Fruit fly (Drosophila melanogaster) whole organism, embryonic: Measurements from ENCODE around the gene CG43800.
A peak's percentile ranks its signal among the peaks of the same experiment; 100 is the strongest.

Experiments
- Blimp-1 ChIP-seq: fragments of 200-800 bp; sonication (Bioruptor generic); optimal IDR thresholded peaks from 3 replicates; lab custom pipeline; 2018; ENCODE audit warnings: missing biosample characterization, missing genetic modification characterization, mild to moderate bottlenecking, moderate library complexity, missing genetic modification reagents
- BtbVII ChIP-seq: fragments of 200-800 bp; sonication (Bioruptor generic); optimal IDR thresholded peaks from 3 replicates; lab custom pipeline; 2017; ENCODE audit warnings: missing biosample characterization, mild to moderate bottlenecking, missing genetic modification characterization
- CG10654 ChIP-seq: fragments of 200-800 bp; sonication (Bioruptor generic); optimal IDR thresholded peaks from 2 replicates; lab custom pipeline; 2016; ENCODE audit warnings: missing biosample characterization, missing genetic modification characterization
- CG10979 ChIP-seq: fragments of 200-800 bp; sonication (Bioruptor generic); optimal IDR thresholded peaks from 2 replicates; lab custom pipeline; 2018; ENCODE audit warnings: missing biosample characterization, mild to moderate bottlenecking, missing genetic modification characterization, moderate library complexity
- CG13424 ChIP-seq: fragments of 200-800 bp; sonication (Bioruptor generic); optimal IDR thresholded peaks from 2 replicates; lab custom pipeline; 2019; ENCODE audit warnings: missing biosample characterization, mild to moderate bottlenecking, missing genetic modification characterization, moderate library complexity
- CG15479 ChIP-seq: fragments of 200-800 bp; sonication (Bioruptor generic); optimal IDR thresholded peaks from 3 replicates; lab custom pipeline; 2019; ENCODE audit warnings: missing biosample characterization, mild to moderate bottlenecking, missing genetic modification characterization, moderate library complexity
- CG17361 ChIP-seq: fragments of 200-800 bp; sonication (Bioruptor generic); IDR thresholded peaks from 3 replicates; pipeline ENCODE4 v1.3.6; 2022; ENCODE audit warnings: missing biosample characterization, missing genetic modification characterization
- CG1792 ChIP-seq: fragments of 200-800 bp; sonication (Bioruptor generic); optimal IDR thresholded peaks from 2 replicates; lab custom pipeline; 2016; ENCODE audit warnings: missing biosample characterization, missing genetic modification characterization
- CG32772 ChIP-seq: fragments of 200-800 bp; sonication (Bioruptor generic); IDR thresholded peaks from 2 replicates; pipeline ENCODE4 v1.3.6; 2022; ENCODE audit warnings: missing biosample characterization, missing genetic modification characterization
- CG3847 ChIP-seq: fragments of 200-800 bp; sonication (Bioruptor generic); IDR thresholded peaks from 2 replicates; pipeline ENCODE4 v1.3.6; 2022; ENCODE audit warnings: missing biosample characterization, missing genetic modification characterization
- CG6689 ChIP-seq: fragments of 200-800 bp; sonication (Bioruptor generic); IDR thresholded peaks from 2 replicates; pipeline ENCODE4 v1.3.6; 2022; ENCODE audit warnings: missing biosample characterization, missing genetic modification characterization
- CG7745 ChIP-seq: fragments of 200-800 bp; sonication (Bioruptor generic); optimal IDR thresholded peaks from 2 replicates; lab custom pipeline; 2018; ENCODE audit warnings: missing biosample characterization, mild to moderate bottlenecking, missing genetic modification characterization, moderate library complexity
- CG7839 ChIP-seq: fragments of 200-800 bp; sonication (Bioruptor generic); optimal IDR thresholded peaks from 3 replicates; lab custom pipeline; 2018; ENCODE audit warnings: missing biosample characterization, mild to moderate bottlenecking, missing genetic modification characterization, moderate library complexity
- CG9797 ChIP-seq: fragments of 200-800 bp; sonication (Bioruptor generic); optimal IDR thresholded peaks from 3 replicates; lab custom pipeline; 2018; ENCODE audit warnings: missing biosample characterization, mild to moderate bottlenecking, missing genetic modification characterization
- CTCF ChIP-seq: fragments of 200-800 bp; sonication (Bioruptor generic); optimal IDR thresholded peaks from 2 replicates; lab custom pipeline; 2017; ENCODE audit warnings: missing biosample characterization, mild to moderate bottlenecking, missing genetic modification characterization, moderate library complexity
- Dfd ChIP-seq, 2 experiments: fragments of >200 bp; optimal IDR thresholded peaks; 2 replicates each; lab custom pipeline; 2017; ENCODE audit warnings: missing biosample characterization in 2 of 2, missing genetic modification characterization in 2 of 2
- Dip2 ChIP-seq: fragments of 200-800 bp; sonication (Bioruptor generic); IDR thresholded peaks from 2 replicates; pipeline ENCODE4 v1.3.6; 2022; ENCODE audit warnings: missing biosample characterization, missing genetic modification characterization
- Eip74EF ChIP-seq, 2 experiments: fragments of 200-800 bp in 1 of 2; fragments of >200 bp in 1 of 2; sonication (Bioruptor generic) in 1 of 2; optimal IDR thresholded peaks; 2 replicates each; lab custom pipeline; 2017 to 2019; ENCODE audit warnings: missing biosample characterization in 2 of 2, missing genetic modification characterization in 2 of 2, mild to moderate bottlenecking in 1 of 2, moderate library complexity in 1 of 2
- Gug ChIP-seq: fragments of 200-800 bp; sonication (Bioruptor generic); IDR thresholded peaks from 4 replicates; pipeline ENCODE4 v1.3.6; 2022; ENCODE audit warnings: missing biosample characterization, missing genetic modification characterization
- HHEX ChIP-seq: fragments of 200-800 bp; sonication (Bioruptor generic); optimal IDR thresholded peaks from 3 replicates; lab custom pipeline; 2017; ENCODE audit warnings: missing biosample characterization, mild to moderate bottlenecking, missing genetic modification characterization, missing genetic modification reagents
- HLH3B ChIP-seq: fragments of 200-800 bp; sonication (Bioruptor generic); IDR thresholded peaks from 2 replicates; pipeline ENCODE4 v1.3.6; 2022; ENCODE audit warnings: missing biosample characterization, missing genetic modification characterization
- HLHmδ ChIP-seq: fragments of 200-800 bp; sonication (Bioruptor generic); optimal IDR thresholded peaks from 2 replicates; lab custom pipeline; 2018; ENCODE audit warnings: missing biosample characterization, mild to moderate bottlenecking, missing genetic modification characterization, moderate library complexity
- Hr78 ChIP-seq, 2 experiments: fragments of 200-800 bp in 1 of 2; fragments of >200 bp in 1 of 2; sonication (Bioruptor generic) in 1 of 2; optimal IDR thresholded peaks; 2 replicates each; lab custom pipeline; 2017 to 2019; ENCODE audit warnings: missing biosample characterization in 2 of 2, missing genetic modification characterization in 2 of 2, mild to moderate bottlenecking in 1 of 2, moderate library complexity in 1 of 2
- MTF-1 ChIP-seq: fragments of 200-800 bp; sonication (Bioruptor generic); optimal IDR thresholded peaks from 2 replicates; lab custom pipeline; 2018; ENCODE audit warnings: missing biosample characterization, mild to moderate bottlenecking, missing genetic modification characterization, borderline replicate concordance
- Neu2 ChIP-seq: fragments of 200-800 bp; sonication (Bioruptor generic); optimal IDR thresholded peaks from 3 replicates; lab custom pipeline; 2016; ENCODE audit warnings: missing biosample characterization, missing genetic modification characterization, borderline replicate concordance
- Rx ChIP-seq: fragments of 200-800 bp; sonication (Bioruptor generic); IDR thresholded peaks from 2 replicates; pipeline ENCODE4 v1.3.6; 2022; ENCODE audit warnings: missing biosample characterization, missing genetic modification characterization
- Scr ChIP-seq: fragments of 200-800 bp; sonication (Bioruptor generic); IDR thresholded peaks from 2 replicates; pipeline ENCODE4 v1.3.6; 2022; ENCODE audit warnings: missing biosample characterization, missing genetic modification characterization; ENCODE audit not compliant: partially characterized antibody
- Sry-β ChIP-seq: fragments of 200-800 bp; sonication (Bioruptor generic); optimal IDR thresholded peaks from 2 replicates; lab custom pipeline; 2018; ENCODE audit warnings: missing biosample characterization, mild to moderate bottlenecking, missing genetic modification characterization, moderate library complexity
- Trl ChIP-seq, 3 experiments: fragments of >200 bp in 2 of 3; fragments of 200-800 bp in 1 of 3; sonication (Bioruptor generic) in 1 of 3; optimal IDR thresholded peaks; 2 replicates in 1 of 3; 3 replicates in 2 of 3; lab custom pipeline; 2016 to 2017; ENCODE audit warnings: missing biosample characterization in 1 of 3, missing genetic modification characterization in 1 of 3
- bbx ChIP-seq: fragments of 200-800 bp; sonication (Bioruptor generic); IDR thresholded peaks from 2 replicates; pipeline ENCODE4 v1.3.6; 2022; ENCODE audit warnings: missing biosample characterization, missing genetic modification characterization; ENCODE audit not compliant: partially characterized antibody
- cato ChIP-seq: fragments of 200-800 bp; sonication (Bioruptor generic); optimal IDR thresholded peaks from 2 replicates; lab custom pipeline; 2016; ENCODE audit warnings: missing biosample characterization, missing genetic modification characterization, borderline replicate concordance
- ci ChIP-seq: fragments of 200-800 bp; sonication (Bioruptor generic); IDR thresholded peaks from 3 replicates; pipeline ENCODE4 v1.3.6; 2022; ENCODE audit warnings: missing biosample characterization, missing genetic modification characterization
- corto ChIP-seq: fragments of 200-800 bp; sonication (Bioruptor generic); optimal IDR thresholded peaks from 2 replicates; lab custom pipeline; 2016; ENCODE audit warnings: missing biosample characterization, mild to moderate bottlenecking, missing genetic modification characterization, moderate library complexity
- crp ChIP-seq, 2 experiments: fragments of 200-800 bp; sonication (Bioruptor generic); optimal IDR thresholded peaks; 2 replicates in 1 of 2; 3 replicates in 1 of 2; lab custom pipeline; 2017; ENCODE audit warnings: missing biosample characterization in 2 of 2, missing genetic modification characterization in 2 of 2, mild to moderate bottlenecking in 1 of 2, moderate library complexity in 1 of 2
- eve ChIP-seq, 2 experiments: fragments of >200 bp; optimal IDR thresholded peaks; 2 replicates each; lab custom pipeline; 2017; ENCODE audit warnings: missing biosample characterization in 2 of 2, missing genetic modification characterization in 2 of 2
- fru ChIP-seq: fragments of >200 bp; optimal IDR thresholded peaks from 2 replicates; lab custom pipeline; 2017
- gem ChIP-seq: fragments of 200-800 bp; sonication (Bioruptor generic); optimal IDR thresholded peaks from 2 replicates; lab custom pipeline; 2019; ENCODE audit warnings: missing biosample characterization, mild to moderate bottlenecking, missing genetic modification characterization, moderate library complexity
- grn ChIP-seq: fragments of 200-800 bp; sonication (Bioruptor generic); optimal IDR thresholded peaks from 3 replicates; lab custom pipeline; 2017; ENCODE audit warnings: missing biosample characterization, missing genetic modification characterization
- insv ChIP-seq, 2 experiments: fragments of 200-800 bp; sonication (Bioruptor generic); optimal IDR thresholded peaks; 3 replicates each; lab custom pipeline; 2016 to 2018; ENCODE audit warnings: missing biosample characterization in 2 of 2, missing genetic modification characterization in 2 of 2
- inv ChIP-seq: fragments of 200-800 bp; sonication (Bioruptor generic); IDR thresholded peaks from 2 replicates; pipeline ENCODE4 v1.3.6; 2022; ENCODE audit warnings: missing biosample characterization, missing genetic modification characterization; ENCODE audit not compliant: partially characterized antibody
- klu ChIP-seq: fragments of 200-800 bp; sonication (Bioruptor generic); IDR thresholded peaks from 2 replicates; pipeline ENCODE4 v1.3.6; 2022; ENCODE audit warnings: missing biosample characterization, missing genetic modification characterization
- mam ChIP-seq: fragments of 200-800 bp; sonication (Bioruptor generic); optimal IDR thresholded peaks from 3 replicates; lab custom pipeline; 2016; ENCODE audit warnings: missing biosample characterization, missing genetic modification characterization
- nom ChIP-seq: fragments of 200-800 bp; sonication (Bioruptor generic); optimal IDR thresholded peaks from 2 replicates; lab custom pipeline; 2017; ENCODE audit warnings: missing biosample characterization, missing genetic modification characterization, mild to moderate bottlenecking, moderate library complexity, missing genetic modification reagents
- onecut ChIP-seq: fragments of 200-800 bp; sonication (Bioruptor generic); IDR thresholded peaks from 2 replicates; pipeline ENCODE4 v1.3.6; 2022; ENCODE audit warnings: missing biosample characterization, missing genetic modification characterization
- pb ChIP-seq: fragments of 200-800 bp; sonication (Bioruptor generic); optimal IDR thresholded peaks from 3 replicates; lab custom pipeline; 2016; ENCODE audit warnings: missing biosample characterization, missing genetic modification characterization
- ranshi ChIP-seq: fragments of 200-800 bp; sonication (Bioruptor generic); IDR thresholded peaks from 2 replicates; pipeline ENCODE4 v1.3.6; 2022; ENCODE audit warnings: missing biosample characterization, missing genetic modification characterization
- rib ChIP-seq: fragments of 200-800 bp; sonication (Bioruptor generic); IDR thresholded peaks from 2 replicates; pipeline ENCODE4 v1.3.6; 2022; ENCODE audit warnings: missing biosample characterization, missing genetic modification characterization
- row ChIP-seq: fragments of 200-800 bp; sonication (Bioruptor generic); IDR thresholded peaks from 3 replicates; pipeline ENCODE4 v1.3.6; 2022; ENCODE audit warnings: missing biosample characterization, missing genetic modification characterization
- sc ChIP-seq, 3 experiments: fragments of >200 bp in 2 of 3; fragments of 200-800 bp in 1 of 3; sonication (Bioruptor generic) in 1 of 3; optimal IDR thresholded peaks; 2 replicates in 2 of 3; 3 replicates in 1 of 3; lab custom pipeline; 2017; ENCODE audit warnings: mild to moderate bottlenecking in 1 of 3, missing biosample characterization in 1 of 3, missing genetic modification characterization in 1 of 3, missing genetic modification reagents in 1 of 3
- sens ChIP-seq: fragments of 200-800 bp; sonication (Bioruptor generic); peaks from one replicate; lab custom pipeline; 2016; ENCODE audit warnings: missing biosample characterization, missing genetic modification characterization
- shn ChIP-seq: fragments of 200-800 bp; sonication (Bioruptor generic); optimal IDR thresholded peaks from 3 replicates; lab custom pipeline; 2016; ENCODE audit warnings: missing biosample characterization, missing genetic modification characterization

The CG43800 gene

DNA sequence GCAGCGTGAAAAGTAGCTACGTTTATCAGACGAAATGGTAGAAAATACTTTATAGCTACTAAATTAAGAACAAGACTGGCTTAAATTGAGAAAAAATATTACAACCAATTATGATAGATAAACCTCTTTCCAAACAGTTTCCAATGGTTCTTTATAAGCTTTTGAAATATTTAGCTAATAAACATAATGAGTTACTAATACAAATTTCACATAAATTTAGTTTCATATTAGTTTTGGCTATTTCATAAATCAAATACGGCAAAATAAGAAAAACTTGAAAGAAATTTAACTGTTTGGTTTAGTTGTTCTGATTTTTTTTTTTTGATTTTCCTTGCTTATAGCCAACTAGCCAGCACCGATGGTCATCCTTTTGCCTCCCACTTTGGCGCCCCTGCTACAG, 32.4 kb downstream of the CG43800 start:
- no peak for TF ChIP-seq ci
- no peak for TF ChIP-seq HHEX
- TF ChIP-seq Hr78 (GFP tag; optimal IDR thresholded peaks at IDR 0.05; lab: Kevin White, UChicago) = no peak
- no peak for TF ChIP-seq CG13424 (tag; lab: Kevin White, UChicago)
- TF ChIP-seq CG10979 (tag; lab: Kevin White, UChicago) = peak; percentile 2
- TF ChIP-seq HLHmδ = no peak
- TF ChIP-seq Sry-β (GFP tag; lab: Kevin White, UChicago) = peak; percentile 86
- no peak for TF ChIP-seq CG32772 (GFP tag; lab: Robert Waterston, UW)
- TF ChIP-seq bbx (GFP tag; lab: Robert Waterston, UW) = no peak
- peak; percentile 10 for TF ChIP-seq Blimp-1 (GFP tag; lab: Kevin White, UChicago)
- no peak for TF ChIP-seq CG3847 (GFP tag; lab: Robert Waterston, UW)
- 0 out of 2 replicates have a peak, but pooled peaks have one; percentile 16 for TF ChIP-seq CG6689 (GFP tag; lab: Robert Waterston, UW)
- no peak for TF ChIP-seq ranshi
- no peak for TF ChIP-seq Rx
- TF ChIP-seq klu (GFP tag; lab: Robert Waterston, UW) = no peak
- no peak for TF ChIP-seq BtbVII (GFP tag; lab: Kevin White, UChicago)
- peak; percentile 32 for TF ChIP-seq gem
- peak; percentile 0 for TF ChIP-seq CG7839
- no peak for TF ChIP-seq sc (optimal IDR thresholded peaks at IDR 0.05; lab: Kevin White, UChicago)
- TF ChIP-seq sc (GFP tag; optimal IDR thresholded peaks at IDR 0.05; lab: Kevin White, UChicago) = no peak
- no peak for TF ChIP-seq inv (GFP tag; lab: Robert Waterston, UW)
- peak; percentile 9; the same call in 1 of the 3 replicates for TF ChIP-seq row (GFP tag; lab: Robert Waterston, UW)
- TF ChIP-seq sens (GFP tag; lab: Kevin White, UChicago) = peak; percentile 27
- no peak for TF ChIP-seq crp (GFP tag; optimal IDR thresholded peaks at IDR 0.05; lab: Kevin White, UChicago)
- 0 out of 3 replicates have a peak, but pooled peaks have one; percentile 30 for TF ChIP-seq CG17361 (GFP tag; lab: Robert Waterston, UW)
- TF ChIP-seq eve (GFP tag; optimal IDR thresholded peaks at IDR 0.05; lab: Kevin White, UChicago) = no peak
- no peak for TF ChIP-seq Neu2 (GFP tag; lab: Kevin White, UChicago)
- TF ChIP-seq Scr (GFP tag; lab: Robert Waterston, UW) = no peak
- TF ChIP-seq pb (GFP tag; lab: Kevin White, UChicago) = no peak
- TF ChIP-seq CG15479 = no peak
- TF ChIP-seq grn (GFP tag; lab: Kevin White, UChicago) = no peak

DNA sequence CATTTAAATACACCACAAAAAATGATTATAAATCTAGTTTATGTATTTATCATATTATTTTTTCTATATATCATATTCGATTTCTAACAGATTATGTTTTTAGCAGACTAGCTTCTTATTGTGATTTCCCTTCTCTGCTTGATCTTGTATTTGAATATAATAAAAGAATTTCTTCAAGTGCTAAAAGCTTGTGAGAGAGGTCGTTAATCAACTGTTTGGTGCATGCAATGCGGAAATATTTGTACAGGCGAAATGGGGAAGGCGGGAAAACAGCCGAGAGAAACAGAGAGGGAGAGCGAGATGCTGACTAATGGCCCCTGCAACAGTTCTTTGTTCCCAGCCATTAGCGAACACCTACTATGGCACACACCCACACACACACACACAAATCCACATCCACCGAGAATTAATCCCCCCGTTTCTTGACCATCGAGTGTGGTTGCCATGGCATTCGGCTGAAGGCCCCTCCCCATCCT, 32.9 kb downstream of the CG43800 start:
- TF ChIP-seq rib = 0 out of 2 replicates have a peak, but pooled peaks have one; percentile 17
- no peak for TF ChIP-seq Dip2 (GFP tag; lab: Robert Waterston, UW)
- no peak for TF ChIP-seq fru (lab: Kevin White, UChicago)
- no peak for TF ChIP-seq cato
- no peak for TF ChIP-seq MTF-1 (GFP tag; lab: Kevin White, UChicago)
- no peak for TF ChIP-seq mam (GFP tag; lab: Kevin White, UChicago)
- no peak for TF ChIP-seq CG10654 (GFP tag; lab: Kevin White, UChicago)
- TF ChIP-seq nom (GFP tag; lab: Kevin White, UChicago) = no peak
- no peak for TF ChIP-seq onecut (GFP tag; lab: Robert Waterston, UW)
- no peak for TF ChIP-seq CG9797 (GFP tag; lab: Kevin White, UChicago)
- TF ChIP-seq CG7745 = no peak
- TF ChIP-seq Gug = no peak
- no peak for TF ChIP-seq Dfd (GFP tag; optimal IDR thresholded peaks at IDR 0.05; lab: Kevin White, UChicago)
- TF ChIP-seq insv (GFP tag; optimal IDR thresholded peaks at IDR 0.05; lab: Kevin White, UChicago) = no peak
- TF ChIP-seq CTCF (GFP tag; lab: Kevin White, UChicago) = no peak
- no peak for TF ChIP-seq shn (GFP tag; lab: Kevin White, UChicago)
- no peak for TF ChIP-seq HLH3B (GFP tag; lab: Robert Waterston, UW)
- TF ChIP-seq Trl (optimal IDR thresholded peaks at IDR 0.05; lab: Kevin White, UChicago) = no peak
- TF ChIP-seq Trl (GFP tag; optimal IDR thresholded peaks at IDR 0.05; lab: Kevin White, UChicago) = no peak
- TF ChIP-seq CG1792 (GFP tag; lab: Kevin White, UChicago) = no peak
- no peak for TF ChIP-seq corto
- TF ChIP-seq Eip74EF (GFP tag; optimal IDR thresholded peaks at IDR 0.05; lab: Kevin White, UChicago) = peak in 1 of 2 experiments; percentile 77
